Worm (Caenorhabditis elegans): Measurements from ENCODE around the gene C05D12.1.

- TF ChIP-seq ceh-48 (tag; optimal IDR thresholded peaks at IDR 0.05) (no peak), lin-11 (tag; optimal IDR thresholded peaks at IDR 0.05) (no peak), elt-4 (tag; optimal IDR thresholded peaks at IDR 0.05) (no peak), ama-1 (optimal IDR thresholded peaks at IDR 0.05) (no peak), nhr-11 (tag; optimal IDR thresholded peaks at IDR 0.05) (no peak), syd-9 (tag; optimal IDR thresholded peaks at IDR 0.05) (no peak), unc-55 (GFP tag; optimal IDR thresholded peaks at IDR 0.05) (no peak), fkh-10 (GFP tag; optimal IDR thresholded peaks at IDR 0.05) (no peak), odd-2 (tag; optimal IDR thresholded peaks at IDR 0.05) (no peak), fax-1 (tag; optimal IDR thresholded peaks at IDR 0.05) (no peak), lim-6 (tag; optimal IDR thresholded peaks at IDR 0.05) (no peak), unc-86 (tag; optimal IDR thresholded peaks at IDR 0.05) (no peak), C08G9.2 (tag; optimal IDR thresholded peaks at IDR 0.05) (no peak), ref-2 (tag; optimal IDR thresholded peaks at IDR 0.05) (no peak)
These were observed 39.5 kb downstream of the C05D12.1 start for ce11 chrII:11376026-11376425.
